Worm (Caenorhabditis elegans): Measurements from ENCODE around the gene oac-21.

ce11 chrIV:3915296-3915695, 26.2 kb downstream of the oac-21 start, which contains the start of gene srz-20:
- TF ChIP-seq nfya-1 (tag; optimal IDR thresholded peaks at IDR 0.05; ENCODE audit: borderline replicate concordance, insufficient read depth) (no peak), lir-1 (GFP tag; conservative IDR thresholded peaks at IDR 0.05) (no peak), hsf-1 (GFP tag; IDR thresholded peaks at IDR 0.05) (no peak)
